Worm (Caenorhabditis elegans) whole organism, L4/young adult: ENCODE measurements around the gene pro-2.

Experiments
- W03F9.2 ChIP-seq: fragments of 150-350 bp; optimal IDR thresholded peaks from 2 replicates; lab custom pipeline; 2014; ENCODE audit warnings: missing biosample characterization, missing genetic modification characterization
- dao-5 ChIP-seq: sonication (generic microtip); optimal IDR thresholded peaks from 2 replicates; lab custom pipeline; 2016; ENCODE audit warnings: missing genotype, missing genetic modification characterization, moderate library complexity, missing compliant biosample characterization
- him-1 ChIP-seq: sonication (generic microtip); optimal IDR thresholded peaks from 2 replicates; lab custom pipeline; 2016; ENCODE audit warnings: missing genotype, missing genetic modification reagents, missing genetic modification characterization, missing compliant biosample characterization

pro-2 gene

DNA sequence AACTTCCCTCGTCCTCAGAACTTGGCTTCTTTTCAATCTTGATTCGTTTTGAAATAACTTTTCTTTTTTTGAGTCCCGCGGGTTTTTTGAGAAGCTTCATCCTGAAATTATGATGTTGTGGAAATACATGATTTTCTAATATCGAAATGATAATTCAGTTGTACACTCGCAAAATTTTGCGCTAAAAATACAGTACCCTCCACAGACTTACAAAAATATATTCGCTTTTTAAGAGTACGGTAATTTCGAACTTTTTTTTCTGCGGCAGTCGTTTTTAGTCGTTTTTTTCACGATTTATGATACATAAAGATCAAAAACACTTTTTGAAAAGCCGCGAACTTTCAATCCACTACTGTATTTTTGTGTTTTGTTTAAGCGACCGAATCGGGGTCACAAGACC is at the start of gene pro-2:
TSS of gene pro-2 (minus strand) at position 101 of the 400 bp plus-strand sequence.
- TF ChIP-seq dao-5 (tag; lab: Kevin White, UChicago) (no peak), him-1 (tag; lab: Kevin White, UChicago) (no peak), W03F9.2 (tag; lab: Kevin White, UChicago) (no peak)

DNA sequence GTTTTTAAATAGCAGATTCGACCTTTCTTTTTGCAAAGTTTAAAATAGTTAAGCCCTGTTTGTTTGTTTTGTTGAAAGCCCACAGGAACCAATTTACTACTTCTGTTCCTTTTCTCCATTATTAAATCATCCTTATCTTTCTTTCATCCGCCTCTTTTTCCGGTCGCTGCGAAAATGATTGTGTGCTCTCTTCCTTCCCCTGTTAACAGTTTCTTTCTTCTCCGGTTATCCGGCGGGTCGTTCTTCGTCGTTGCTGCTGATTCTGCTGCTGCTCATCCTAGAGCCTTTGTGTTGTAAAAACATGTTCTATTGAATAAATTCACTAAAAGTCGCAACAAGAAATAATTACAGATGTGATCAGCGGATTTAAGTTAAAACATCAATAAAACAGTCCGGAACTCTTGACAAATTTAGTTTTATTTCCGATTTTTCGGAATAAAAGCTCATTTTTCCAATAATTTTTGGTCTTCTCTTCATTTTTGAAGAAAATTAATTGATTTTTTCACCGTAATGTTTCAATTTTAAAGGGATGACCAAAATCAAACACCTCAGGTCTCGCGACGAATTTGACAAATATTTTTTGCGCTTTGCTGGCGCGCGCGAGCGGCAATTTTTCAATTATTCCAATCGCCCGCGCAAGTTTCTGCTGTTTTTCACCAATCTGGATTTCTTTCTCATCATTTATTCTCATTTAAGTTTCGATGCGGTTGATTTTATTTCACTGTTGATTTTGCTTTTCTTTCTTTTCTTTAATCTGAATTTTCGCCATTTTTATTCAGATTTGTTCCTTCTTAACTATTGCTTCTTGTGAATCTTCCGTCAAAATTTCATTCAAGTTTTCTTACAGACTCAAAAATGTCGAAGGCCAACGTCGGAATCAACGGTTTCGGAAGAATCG is 48.6 kb upstream of the pro-2 start, which contains the start of gene gpd-1:
TSS of gene gpd-1 (plus strand) at position 848 of the 898 bp plus-strand sequence.
- no peak for TF ChIP-seq W03F9.2 (tag; lab: Kevin White, UChicago)
- TF ChIP-seq dao-5 (tag; lab: Kevin White, UChicago) = no peak
- TF ChIP-seq him-1 (tag; lab: Kevin White, UChicago) = no peak

- TF ChIP-seq dao-5 (tag; lab: Kevin White, UChicago) (no peak), him-1 (tag; lab: Kevin White, UChicago) (no peak), W03F9.2 (tag; lab: Kevin White, UChicago) (no peak)
These were observed 45.9 kb upstream of the pro-2 start, which contains the start of the genes T09F3.2 and T09F3.7 for ce11 chrII:10390854-10391253. TSS of gene T09F3.2 (plus strand) at chrII:10391154. TSS of gene T09F3.7 (plus strand) at chrII:10391168.

- TF ChIP-seq W03F9.2 (tag; lab: Kevin White, UChicago) = no peak
- no peak for TF ChIP-seq dao-5 (tag; lab: Kevin White, UChicago)
- no peak for TF ChIP-seq him-1 (tag; lab: Kevin White, UChicago)
These were observed 45.4 kb upstream of the pro-2 start for ce11 chrII:10390250-10390821.

- no peak for TF ChIP-seq W03F9.2 (tag; lab: Kevin White, UChicago)
- no peak for TF ChIP-seq him-1 (tag; lab: Kevin White, UChicago)
- TF ChIP-seq dao-5 (tag; lab: Kevin White, UChicago) = no peak
These were observed 44.9 kb upstream of the pro-2 start for ce11 chrII:10389776-10390175.

ce11 chrII:10389038-10389437 is 44.1 kb upstream of the pro-2 start:
- TF ChIP-seq him-1 (tag; lab: Kevin White, UChicago) (no peak), W03F9.2 (tag; lab: Kevin White, UChicago) (peak; percentile 5)

DNA sequence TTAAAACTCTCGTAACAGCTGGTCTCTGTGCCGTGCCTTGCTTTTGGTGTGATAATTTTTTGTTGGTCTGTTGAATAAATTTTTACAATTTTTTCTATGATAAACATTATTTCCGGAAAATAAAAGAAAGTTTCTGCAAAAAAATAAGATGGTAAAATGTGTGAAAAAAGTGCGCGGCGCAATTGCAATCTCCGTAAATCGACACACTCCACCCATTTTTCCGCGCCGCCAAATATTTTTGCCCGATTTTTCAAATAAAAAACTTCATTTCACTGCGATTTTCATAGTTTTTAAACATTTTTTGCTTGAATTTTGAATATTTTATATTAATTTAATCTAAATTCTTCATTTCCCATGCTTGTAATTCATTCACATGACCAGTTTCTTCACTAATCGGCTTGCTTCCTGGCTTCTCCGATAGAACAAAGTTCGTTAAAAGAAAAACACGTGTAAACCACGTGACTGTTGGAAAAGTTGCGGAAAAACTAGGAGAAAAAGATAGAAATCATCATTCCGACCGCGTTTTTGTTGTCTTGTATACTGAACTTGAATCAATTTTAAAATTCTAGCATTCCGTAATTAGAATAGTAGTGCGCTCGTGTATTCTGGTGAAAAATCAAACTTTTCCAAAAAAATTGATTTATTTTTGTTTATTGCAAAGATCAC is 43.3 kb upstream of the pro-2 start:
- no peak for TF ChIP-seq dao-5 (tag; lab: Kevin White, UChicago)
- TF ChIP-seq W03F9.2 (tag; lab: Kevin White, UChicago) = peak; percentile 79
- TF ChIP-seq him-1 (tag; lab: Kevin White, UChicago) = peak; percentile 44

- TF ChIP-seq W03F9.2 (tag; lab: Kevin White, UChicago) (no peak), dao-5 (tag; lab: Kevin White, UChicago) (no peak), him-1 (tag; lab: Kevin White, UChicago) (no peak)
These were observed 39.9 kb upstream of the pro-2 start, which contains the start of gene ztf-27 for ce11 chrII:10384680-10385383. TSS of gene ztf-27 (plus strand) at chrII:10385333.

ce11 chrII:10382247-10382646 is 37.3 kb upstream of the pro-2 start:
- TF ChIP-seq dao-5 (tag; lab: Kevin White, UChicago) = no peak
- TF ChIP-seq W03F9.2 (tag; lab: Kevin White, UChicago) = no peak

DNA sequence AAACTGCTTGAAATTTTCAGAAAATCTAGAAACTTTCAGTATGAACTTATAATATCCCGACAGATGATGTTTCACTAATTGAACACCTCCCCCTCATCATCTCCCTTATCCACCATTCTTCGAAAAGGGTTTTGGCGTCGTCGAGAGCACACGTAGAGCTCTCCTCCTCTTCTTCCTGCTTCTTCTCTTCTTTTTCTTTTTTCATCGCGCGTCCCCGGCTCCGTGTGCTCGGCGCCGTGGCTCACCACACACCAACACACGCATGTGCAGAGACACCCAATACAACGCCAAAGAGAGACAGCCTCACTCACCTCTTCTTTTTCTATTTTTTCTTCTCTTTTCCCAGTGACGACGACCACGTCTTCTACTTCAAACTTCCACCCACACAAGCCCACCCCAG is 34.6 kb upstream of the pro-2 start:
- TF ChIP-seq W03F9.2 (tag; lab: Kevin White, UChicago) (no peak), him-1 (tag; lab: Kevin White, UChicago) (peak; percentile 29)

DNA sequence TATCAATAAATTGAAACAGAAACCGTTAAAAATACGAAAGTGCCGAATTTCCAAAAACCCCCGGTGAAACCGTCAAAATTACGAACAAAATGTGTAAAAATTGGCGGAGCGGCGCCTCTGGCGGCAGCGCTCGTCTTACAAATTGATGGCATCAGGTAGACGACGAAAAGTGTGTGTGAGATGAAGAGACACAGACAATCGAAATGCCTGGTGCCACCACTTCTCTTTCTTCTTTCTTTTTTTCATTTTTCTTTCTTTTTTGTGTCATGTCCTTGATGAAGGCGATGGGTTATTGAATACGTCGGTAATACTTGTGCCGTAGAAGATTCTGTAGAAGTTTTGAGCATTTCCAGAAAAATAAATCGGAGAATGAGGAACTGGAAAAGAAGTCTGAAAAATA is 33.0 kb upstream of the pro-2 start:
- TF ChIP-seq W03F9.2 (tag; lab: Kevin White, UChicago) (no peak), dao-5 (tag; lab: Kevin White, UChicago) (no peak), him-1 (tag; lab: Kevin White, UChicago) (no peak)

DNA sequence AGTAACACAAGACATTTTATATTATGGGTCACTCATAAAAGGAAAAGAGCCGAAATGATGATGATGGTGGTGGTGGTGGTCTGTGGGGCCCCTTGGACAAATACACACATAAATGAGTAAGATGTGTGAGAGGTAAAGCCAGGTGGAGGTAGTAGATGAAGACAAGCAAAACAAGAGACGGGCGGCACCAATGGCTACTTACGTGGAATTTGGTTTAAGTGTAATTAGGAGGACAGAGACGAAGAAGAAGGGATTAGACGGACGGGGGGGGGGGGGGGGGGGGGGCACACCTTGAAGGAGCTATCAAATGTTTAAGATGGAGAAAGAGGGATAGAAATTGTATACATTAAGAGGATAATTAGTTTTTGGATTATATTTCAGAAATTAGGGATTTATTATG is 29.9 kb upstream of the pro-2 start:
- TF ChIP-seq dao-5 (tag; lab: Kevin White, UChicago) (no peak), him-1 (tag; lab: Kevin White, UChicago) (no peak), W03F9.2 (tag; lab: Kevin White, UChicago) (no peak)
